Worm (Caenorhabditis elegans) whole organism, L3 larva: ENCODE data around the gene Y73F8A.35.

Source experiments
- R02D3.7 ChIP-seq: fragments of 150-350 bp; optimal IDR thresholded peaks from 2 replicates; lab custom pipeline; 2014; ENCODE audit warnings: missing biosample characterization, missing genetic modification characterization
- ZK546.5 ChIP-seq: sonication (generic microtip); optimal IDR thresholded peaks from 2 replicates; lab custom pipeline; 2017; ENCODE audit warnings: missing biosample characterization, missing genetic modification characterization
- ama-1 ChIP-seq: fragments of 150-350 bp; optimal IDR thresholded peaks from 2 replicates; lab custom pipeline; 2018
- ceh-16 ChIP-seq: sonication (generic microtip); optimal IDR thresholded peaks from 2 replicates; lab custom pipeline; 2017; ENCODE audit warnings: missing biosample characterization, missing genetic modification characterization
- ceh-28 ChIP-seq: fragments of 150-350 bp; optimal IDR thresholded peaks from 2 replicates; lab custom pipeline; 2014; ENCODE audit warnings: missing biosample characterization, missing genetic modification reagents, missing genetic modification characterization
- ceh-82 ChIP-seq: fragments of 150-350 bp; optimal IDR thresholded peaks from 2 replicates; lab custom pipeline; 2014; ENCODE audit warnings: missing biosample characterization, missing genetic modification characterization
- egl-5 ChIP-seq: fragments of 150-350 bp; optimal IDR thresholded peaks from 2 replicates; lab custom pipeline; 2017; ENCODE audit warnings: missing biosample characterization, missing genetic modification reagents, missing genetic modification characterization, inconsistent platforms
- elt-1 ChIP-seq: fragments of 150-350 bp; optimal IDR thresholded peaks from 2 replicates; lab custom pipeline; 2014; ENCODE audit warnings: missing biosample characterization, missing genetic modification characterization
- elt-2 ChIP-seq: sonication (generic microtip); optimal IDR thresholded peaks from 2 replicates; lab custom pipeline; 2016; ENCODE audit warnings: missing genetic modification reagents, mild to moderate bottlenecking, missing genetic modification characterization, missing compliant biosample characterization
- eor-1 ChIP-seq, 2 experiments: fragments of 150-350 bp; optimal IDR thresholded peaks; 2 replicates each; lab custom pipeline; 2014 to 2018; ENCODE audit warnings: missing biosample characterization in 2 of 2, missing genetic modification characterization in 2 of 2
- fkh-10 ChIP-seq: sonication (generic microtip); optimal IDR thresholded peaks from 2 replicates; lab custom pipeline; 2017; ENCODE audit warnings: missing biosample characterization, missing genetic modification reagents, missing genetic modification characterization
- fkh-2 ChIP-seq: fragments of 150-350 bp; optimal IDR thresholded peaks from 2 replicates; lab custom pipeline; 2014; ENCODE audit warnings: missing biosample characterization, missing genetic modification reagents, missing genetic modification characterization
- fos-1 ChIP-seq: fragments of 150-350 bp; optimal IDR thresholded peaks from 2 replicates; lab custom pipeline; 2014; ENCODE audit warnings: missing biosample characterization, missing genetic modification characterization
- hmg-11 ChIP-seq: sonication (generic microtip); optimal IDR thresholded peaks from 2 replicates; lab custom pipeline; 2016; ENCODE audit warnings: missing genetic modification characterization, missing compliant biosample characterization
- jun-1 ChIP-seq: fragments of 150-350 bp; optimal IDR thresholded peaks from 2 replicates; lab custom pipeline; 2014; ENCODE audit warnings: missing biosample characterization, missing genetic modification reagents, missing genetic modification characterization
- lin-15B ChIP-seq: fragments of 150-350 bp; optimal IDR thresholded peaks from 2 replicates; lab custom pipeline; 2014; ENCODE audit warnings: missing biosample characterization, missing genetic modification characterization
- lsy-12 ChIP-seq: sonication (generic microtip); optimal IDR thresholded peaks from 2 replicates; lab custom pipeline; 2016; ENCODE audit warnings: mild to moderate bottlenecking, missing genetic modification characterization, missing compliant biosample characterization
- nfya-1 ChIP-seq: sonication (generic microtip); optimal IDR thresholded peaks from 2 replicates; lab custom pipeline; 2017; ENCODE audit warnings: missing genetic modification characterization, mild to moderate bottlenecking, missing compliant biosample characterization, antibody characterized with exemption, moderate library complexity; ENCODE audit not compliant: insufficient read depth
- nhr-11 ChIP-seq: fragments of 150-350 bp; optimal IDR thresholded peaks from 2 replicates; lab custom pipeline; 2014; ENCODE audit warnings: missing biosample characterization, missing genetic modification characterization
- nhr-23 ChIP-seq: fragments of 150-350 bp; optimal IDR thresholded peaks from 2 replicates; lab custom pipeline; 2014; ENCODE audit warnings: missing biosample characterization, missing genetic modification reagents, missing genetic modification characterization
- nhr-25 ChIP-seq: sonication (generic microtip); optimal IDR thresholded peaks from 2 replicates; lab custom pipeline; 2017; ENCODE audit warnings: missing biosample characterization, missing genetic modification characterization
- nhr-28 ChIP-seq: fragments of 150-350 bp; optimal IDR thresholded peaks from 2 replicates; lab custom pipeline; 2014; ENCODE audit warnings: missing biosample characterization, missing genetic modification characterization
- nhr-43 ChIP-seq: sonication (generic microtip); optimal IDR thresholded peaks from 2 replicates; lab custom pipeline; 2016; ENCODE audit warnings: mild to moderate bottlenecking, missing genetic modification characterization, missing compliant biosample characterization; ENCODE audit not compliant: poor library complexity, severe bottlenecking
- nhr-67 ChIP-seq: fragments of 150-350 bp; optimal IDR thresholded peaks from 2 replicates; lab custom pipeline; 2014; ENCODE audit warnings: missing biosample characterization, missing genetic modification characterization
- nhr-76 ChIP-seq: fragments of 150-350 bp; sonication (generic microtip); optimal IDR thresholded peaks from 5 replicates; lab custom pipeline; 2014; ENCODE audit warnings: missing biosample characterization, missing genetic modification characterization
- nhr-77 ChIP-seq: fragments of 150-350 bp; optimal IDR thresholded peaks from 2 replicates; lab custom pipeline; 2014; ENCODE audit warnings: missing biosample characterization, missing genetic modification characterization
- pha-4 ChIP-seq: fragments of 150-350 bp; optimal IDR thresholded peaks from 2 replicates; lab custom pipeline; 2014; ENCODE audit warnings: missing biosample characterization, missing genetic modification reagents, missing genetic modification characterization
- pqm-1 ChIP-seq: fragments of 150-350 bp; optimal IDR thresholded peaks from 2 replicates; lab custom pipeline; 2017; ENCODE audit warnings: missing biosample characterization, missing genetic modification characterization, inconsistent platforms
- sea-2 ChIP-seq: fragments of 150-350 bp; sonication (generic microtip); optimal IDR thresholded peaks from 4 replicates; lab custom pipeline; 2014; ENCODE audit warnings: missing biosample characterization, missing genetic modification reagents, missing genetic modification characterization
- skn-1 ChIP-seq: fragments of 150-350 bp; optimal IDR thresholded peaks from 2 replicates; lab custom pipeline; 2014; ENCODE audit warnings: missing biosample characterization, missing genetic modification characterization
- snpc-4 ChIP-seq: fragments of 150-350 bp; optimal IDR thresholded peaks from 2 replicates; lab custom pipeline; 2014; ENCODE audit warnings: missing biosample characterization, missing genetic modification characterization
- unc-39 ChIP-seq: sonication (generic microtip); optimal IDR thresholded peaks from 4 replicates; lab custom pipeline; 2017; ENCODE audit warnings: missing biosample characterization, missing genetic modification characterization
- unc-62 ChIP-seq: fragments of 150-350 bp; sonication (generic microtip); optimal IDR thresholded peaks from 4 replicates; lab custom pipeline; 2014; ENCODE audit warnings: missing biosample characterization, missing genetic modification reagents, missing genetic modification characterization
- zag-1 ChIP-seq: fragments of 150-350 bp; optimal IDR thresholded peaks from 2 replicates; lab custom pipeline; 2014; ENCODE audit warnings: missing biosample characterization, missing genetic modification characterization

The Y73F8A.35 gene

ce11 chrIV:15564327-15564726, 24.6 kb upstream of the Y73F8A.35 start, which contains the start of gene Y105C5A.1:
Y105C5A.1 (minus strand) TSS chrIV:15564427.
- no peak for TF ChIP-seq nfya-1 (tag; lab: Kevin White, UChicago)

- TF ChIP-seq jun-1 (tag; lab: Kevin White, UChicago) (peak; percentile 20), pqm-1 (tag; lab: Kevin White, UChicago) (no peak), nfya-1 (tag; lab: Kevin White, UChicago) (peak; percentile 92), ama-1 (no peak), ceh-28 (tag; lab: Kevin White, UChicago) (peak; percentile 86), fkh-10 (GFP tag; lab: Kevin White, UChicago) (peak; percentile 34), skn-1 (tag; lab: Kevin White, UChicago) (peak; percentile 65), nhr-11 (tag; lab: Kevin White, UChicago) (no peak), pha-4 (tag; lab: Kevin White, UChicago) (peak; percentile 77), ZK546.5 (no peak), nhr-28 (tag; lab: Kevin White, UChicago) (no peak), sea-2 (GFP tag; lab: Kevin White, UChicago) (no peak), nhr-25 (tag; lab: Kevin White, UChicago) (no peak), ceh-82 (tag; lab: Kevin White, UChicago) (no peak), unc-39 (tag; lab: Kevin White, UChicago) (no peak), egl-5 (tag; lab: Kevin White, UChicago) (no peak), R02D3.7 (no peak), nhr-67 (tag; lab: Kevin White, UChicago) (no peak), hmg-11 (tag; lab: Kevin White, UChicago) (peak; percentile 80), ceh-16 (no peak), lsy-12 (no peak), lin-15B (no peak), snpc-4 (tag; lab: Kevin White, UChicago) (peak; percentile 2), fos-1 (tag; lab: Kevin White, UChicago) (no peak)
Measured at ce11 chrIV:15561223-15561656, 21.5 kb upstream of the Y73F8A.35 start.

ce11 chrIV:15559065-15559464, 19.3 kb upstream of the Y73F8A.35 start:
- no peak for TF ChIP-seq lsy-12
- peak; percentile 59 for TF ChIP-seq ceh-28 (tag; lab: Kevin White, UChicago)
- TF ChIP-seq nfya-1 (tag; lab: Kevin White, UChicago): peak; percentile 71
- peak; percentile 26 for TF ChIP-seq pqm-1 (tag; lab: Kevin White, UChicago)
- TF ChIP-seq elt-2 (tag; lab: Kevin White, UChicago): peak; percentile 83
- TF ChIP-seq unc-39 (tag; lab: Kevin White, UChicago): no peak

ce11 chrIV:15554771-15555170, 15.0 kb upstream of the Y73F8A.35 start:
- TF ChIP-seq nhr-67 (tag; lab: Kevin White, UChicago) (no peak), egl-5 (tag; lab: Kevin White, UChicago) (no peak), lin-15B (no peak), zag-1 (tag; lab: Kevin White, UChicago) (no peak), eor-1 (tag; optimal IDR thresholded peaks at IDR 0.05; lab: Kevin White, UChicago) (no peak), nhr-77 (no peak), unc-62 (no peak), fos-1 (tag; lab: Kevin White, UChicago) (no peak), elt-1 (tag; lab: Kevin White, UChicago) (no peak), fkh-10 (GFP tag; lab: Kevin White, UChicago) (no peak), R02D3.7 (no peak)
- TF ChIP-seq, all 47 proteins: peak for 0

- TF ChIP-seq fkh-2 (tag; lab: Kevin White, UChicago) (no peak), egl-5 (tag; lab: Kevin White, UChicago) (no peak), nhr-25 (tag; lab: Kevin White, UChicago) (no peak), nhr-76 (tag; lab: Kevin White, UChicago) (no peak), nhr-23 (tag; lab: Kevin White, UChicago) (no peak), nhr-43 (no peak), ZK546.5 (no peak)
Measured at ce11 chrIV:15537338-15537737, 2.4 kb downstream of the Y73F8A.35 start.
